Fruit fly (Drosophila melanogaster) whole organism, wandering third instar larva: ENCODE data around the gene cyr.

Experiments used
- Abd-B ChIP-seq: fragments of >200 bp; optimal IDR thresholded peaks from 2 replicates; lab custom pipeline; 2017; ENCODE audit warnings: missing biosample characterization, missing genetic modification characterization
- CG32264 ChIP-seq: fragments of 200-800 bp; sonication (Bioruptor generic); optimal IDR thresholded peaks from 2 replicates; lab custom pipeline; 2016; ENCODE audit warnings: missing biosample characterization, missing genetic modification characterization
- Dfd ChIP-seq: fragments of >200 bp; optimal IDR thresholded peaks from 2 replicates; lab custom pipeline; 2017; ENCODE audit warnings: missing biosample characterization, missing genetic modification characterization
- Dif ChIP-seq: fragments of 200-275, 200-300 bp; sonication (Bioruptor generic); optimal IDR thresholded peaks from 2 replicates; lab custom pipeline; 2018; ENCODE audit warnings: missing biosample characterization, missing genetic modification characterization; ENCODE audit not compliant: partially characterized antibody
- GATAd ChIP-seq: sonication (Bioruptor generic); optimal IDR thresholded peaks from 2 replicates; lab custom pipeline; 2016; ENCODE audit warnings: missing biosample characterization, missing genetic modification characterization
- HLH106 ChIP-seq: fragments of 200-800 bp; optimal IDR thresholded peaks from 3 replicates; lab custom pipeline; 2019; ENCODE audit warnings: missing biosample characterization, mild to moderate bottlenecking, missing genetic modification characterization, moderate library complexity
- Hnf4 ChIP-seq: fragments of 200-800 bp; sonication (Bioruptor generic); optimal IDR thresholded peaks from 2 replicates; lab custom pipeline; 2016; ENCODE audit warnings: missing biosample characterization, mild to moderate bottlenecking, missing genetic modification characterization
- Hr78 ChIP-seq: fragments of >200 bp; optimal IDR thresholded peaks from 2 replicates; lab custom pipeline; 2017; ENCODE audit warnings: missing biosample characterization, missing genetic modification characterization
- Hr83 ChIP-seq: fragments of 200-300 bp; sonication (Bioruptor generic); optimal IDR thresholded peaks from 2 replicates; lab custom pipeline; 2016; ENCODE audit warnings: missing biosample characterization, mild to moderate bottlenecking, missing genetic modification characterization, moderate library complexity; ENCODE audit not compliant: poor library complexity, severe bottlenecking
- Jra ChIP-seq: sonication (Bioruptor generic); optimal IDR thresholded peaks from 2 replicates; lab custom pipeline; 2016; ENCODE audit warnings: missing biosample characterization, missing genetic modification characterization
- Mio ChIP-seq: sonication (Bioruptor generic); optimal IDR thresholded peaks from 2 replicates; lab custom pipeline; 2016; ENCODE audit warnings: missing biosample characterization, missing genetic modification characterization
- Myc ChIP-seq: fragments of >200 bp; optimal IDR thresholded peaks from 2 replicates; lab custom pipeline; 2017
- N ChIP-seq: fragments of >200 bp; optimal IDR thresholded peaks from 2 replicates; lab custom pipeline; 2018; ENCODE audit warnings: missing biosample characterization, missing external identifiers, missing genetic modification characterization
- OdsH ChIP-seq: fragments of 200-800 bp; sonication (Bioruptor generic); optimal IDR thresholded peaks from 2 replicates; lab custom pipeline; 2016; ENCODE audit warnings: missing biosample characterization, mild to moderate bottlenecking, missing genetic modification characterization
- Rel ChIP-seq, 2 experiments: fragments of 200-800 bp; sonication (Bioruptor generic) in 1 of 2; optimal IDR thresholded peaks; 2 replicates in 1 of 2; 3 replicates in 1 of 2; lab custom pipeline; 2016 to 2019; ENCODE audit warnings: mild to moderate bottlenecking in 2 of 2, missing biosample characterization in 2 of 2, missing genetic modification characterization in 2 of 2, moderate library complexity in 1 of 2
- Sp1 ChIP-seq: fragments of 200-800 bp; sonication (Bioruptor generic); optimal IDR thresholded peaks from 3 replicates; lab custom pipeline; 2019; ENCODE audit warnings: missing biosample characterization, mild to moderate bottlenecking, missing genetic modification characterization, moderate library complexity
- Vsx2 ChIP-seq: fragments of 200-300, 225-300 bp; sonication (Bioruptor generic); optimal IDR thresholded peaks from 2 replicates; lab custom pipeline; 2018; ENCODE audit warnings: missing biosample characterization, missing genetic modification characterization; ENCODE audit not compliant: partially characterized antibody
- br ChIP-seq: fragments of 200-800 bp; sonication (Bioruptor generic); optimal IDR thresholded peaks from 2 replicates; lab custom pipeline; 2016; ENCODE audit warnings: missing biosample characterization, missing genetic modification characterization
- brk ChIP-seq: fragments of 200-800 bp; sonication (Bioruptor generic); optimal IDR thresholded peaks from 2 replicates; lab custom pipeline; 2016; ENCODE audit warnings: missing biosample characterization, mild to moderate bottlenecking, missing genetic modification characterization
- dmrt93B ChIP-seq: fragments of 200-800 bp; sonication (Bioruptor generic); optimal IDR thresholded peaks from 2 replicates; lab custom pipeline; 2018; ENCODE audit warnings: missing biosample characterization, mild to moderate bottlenecking, missing genetic modification characterization
- dsf ChIP-seq: sonication (Bioruptor generic); optimal IDR thresholded peaks from 2 replicates; lab custom pipeline; 2016; ENCODE audit warnings: missing biosample characterization, missing genetic modification characterization, borderline replicate concordance
- ey ChIP-seq: fragments of 200-800 bp; sonication (Bioruptor generic); optimal IDR thresholded peaks from 2 replicates; lab custom pipeline; 2016; ENCODE audit warnings: missing biosample characterization, missing genetic modification characterization
- foxo ChIP-seq, 2 experiments: fragments of 200-800 bp; sonication (Bioruptor generic); optimal IDR thresholded peaks; 2 replicates in 1 of 2; 3 replicates in 1 of 2; lab custom pipeline; 2016 to 2017; ENCODE audit warnings: missing biosample characterization in 2 of 2, missing genetic modification characterization in 2 of 2
- fru ChIP-seq: fragments of 200-800 bp; sonication (Bioruptor generic); optimal IDR thresholded peaks from 3 replicates; lab custom pipeline; 2016; ENCODE audit warnings: missing biosample characterization, mild to moderate bottlenecking, missing genetic modification characterization
- h ChIP-seq: fragments of 200-800 bp; sonication (Bioruptor generic); optimal IDR thresholded peaks from 3 replicates; lab custom pipeline; 2016; ENCODE audit warnings: missing biosample characterization, mild to moderate bottlenecking, missing genetic modification characterization
- jim ChIP-seq: fragments of 175-275, 200-325 bp; sonication (Bioruptor generic); optimal IDR thresholded peaks from 2 replicates; lab custom pipeline; 2016; ENCODE audit warnings: missing biosample characterization, mild to moderate bottlenecking, missing genetic modification characterization
- lola ChIP-seq: fragments of >200 bp; optimal IDR thresholded peaks from 2 replicates; lab custom pipeline; 2017; ENCODE audit warnings: missing biosample characterization, missing genetic modification characterization
- pan ChIP-seq: fragments of >200 bp; optimal IDR thresholded peaks from 2 replicates; lab custom pipeline; 2017
- psq ChIP-seq: fragments of 200-800 bp; sonication (Bioruptor generic); optimal IDR thresholded peaks from 3 replicates; lab custom pipeline; 2017; ENCODE audit warnings: missing biosample characterization, mild to moderate bottlenecking, missing genetic modification characterization, moderate library complexity
- rgr ChIP-seq: fragments of 200-800 bp; sonication (Bioruptor generic); optimal IDR thresholded peaks from 3 replicates; lab custom pipeline; 2016; ENCODE audit warnings: missing biosample characterization, mild to moderate bottlenecking, missing genetic modification characterization
- sage ChIP-seq: fragments of 200-800 bp; sonication (Bioruptor generic); optimal IDR thresholded peaks from 2 replicates; lab custom pipeline; 2016; ENCODE audit warnings: missing biosample characterization, mild to moderate bottlenecking, missing genetic modification characterization
- tai ChIP-seq: sonication (Bioruptor generic); optimal IDR thresholded peaks from 2 replicates; lab custom pipeline; 2016; ENCODE audit warnings: missing biosample characterization, missing genetic modification characterization
- usp ChIP-seq: fragments of >200 bp; optimal IDR thresholded peaks from 2 replicates; lab custom pipeline; 2017; ENCODE audit warnings: missing biosample characterization, missing genetic modification characterization
- woc ChIP-seq: sonication (Bioruptor generic); optimal IDR thresholded peaks from 2 replicates; lab custom pipeline; 2016; ENCODE audit warnings: missing biosample characterization, mild to moderate bottlenecking, missing genetic modification characterization

The cyr gene

dm6 chrX:8152718-8153117 is 17.2 kb upstream of the cyr start, which contains the start of gene CG18262:
Gene CG18262, plus strand, starts transcription at chrX:8152948.
- TF ChIP-seq HLH106 (tag; lab: Kevin White, UChicago) (no peak), Dif (GFP tag; lab: Kevin White, UChicago) (no peak), Sp1 (GFP tag; lab: Kevin White, UChicago) (no peak), Rel (GFP tag; optimal IDR thresholded peaks at IDR 0.05; lab: Kevin White, UChicago) (no peak), Rel (tag; optimal IDR thresholded peaks at IDR 0.05; lab: Kevin White, UChicago) (peak; percentile 72), CG32264 (GFP tag; lab: Kevin White, UChicago) (no peak), GATAd (GFP tag; lab: Kevin White, UChicago) (peak; percentile 5), psq (no peak), h (no peak), fru (GFP tag; lab: Kevin White, UChicago) (no peak), dmrt93B (GFP tag; lab: Kevin White, UChicago) (no peak), Mio (GFP tag; lab: Kevin White, UChicago) (no peak), tai (no peak), Myc (lab: Kevin White, UChicago) (no peak), jim (no peak), brk (GFP tag; lab: Kevin White, UChicago) (no peak), foxo (GFP tag; optimal IDR thresholded peaks at IDR 0.05; lab: Kevin White, UChicago) (no peak)

dm6 chrX:8152077-8152476 is 16.6 kb upstream of the cyr start, which contains the start of gene Gbeta5:
Gene Gbeta5, minus strand, starts transcription at chrX:8152275.
- TF ChIP-seq Abd-B (no peak), Jra (no peak), rgr (GFP tag; lab: Kevin White, UChicago) (no peak), N (GFP tag; lab: Kevin White, UChicago) (no peak), dsf (no peak), usp (GFP tag; lab: Kevin White, UChicago) (no peak), br (no peak)
- TF ChIP-seq, all 38 proteins: peak for 0

- TF ChIP-seq jim (no peak), Myc (lab: Kevin White, UChicago) (peak; percentile 4)
Observed at dm6 chrX:8148556-8148955, 13.0 kb upstream of the cyr start, which contains the start of gene CG10959. Gene CG10959, plus strand, starts transcription at chrX:8148783.

- no peak for TF ChIP-seq Sp1 (GFP tag; lab: Kevin White, UChicago)
- TF ChIP-seq Hr78 (GFP tag; lab: Kevin White, UChicago): no peak
- TF ChIP-seq Hnf4 (GFP tag; lab: Kevin White, UChicago): no peak
- TF ChIP-seq Dfd (GFP tag; lab: Kevin White, UChicago): no peak
- TF ChIP-seq h: no peak
- no peak for TF ChIP-seq dmrt93B (GFP tag; lab: Kevin White, UChicago)
- TF ChIP-seq Mio (GFP tag; lab: Kevin White, UChicago): no peak
- no peak for TF ChIP-seq lola
- no peak for TF ChIP-seq OdsH (GFP tag; lab: Kevin White, UChicago)
- TF ChIP-seq Hr83: no peak
- TF ChIP-seq Myc (lab: Kevin White, UChicago): no peak
- TF ChIP-seq rgr (GFP tag; lab: Kevin White, UChicago): no peak
- no peak for TF ChIP-seq tai
- no peak for TF ChIP-seq sage
- TF ChIP-seq Jra: no peak
- no peak for TF ChIP-seq CG32264 (GFP tag; lab: Kevin White, UChicago)
- TF ChIP-seq br: no peak
- no peak for TF ChIP-seq pan (lab: Kevin White, UChicago)
Observed at dm6 chrX:8147649-8148048, 12.1 kb upstream of the cyr start, which contains the start of gene CG15336. Gene CG15336, plus strand, starts transcription at chrX:8147949.

dm6 chrX:8145501-8146157 is 10.1 kb upstream of the cyr start, which contains the start of the genes alpha-PheRS and CG2129:
Gene alpha-PheRS, minus strand, starts transcription at chrX:8145602.
Gene CG2129, plus strand, starts transcription at chrX:8145839.
- TF ChIP-seq psq: peak; percentile 31
- TF ChIP-seq lola: no peak
- no peak for TF ChIP-seq rgr (GFP tag; lab: Kevin White, UChicago)
- TF ChIP-seq Vsx2 (GFP tag; lab: Kevin White, UChicago): no peak
- no peak for TF ChIP-seq OdsH (GFP tag; lab: Kevin White, UChicago)
- TF ChIP-seq Jra: no peak
- no peak for TF ChIP-seq Rel (GFP tag; optimal IDR thresholded peaks at IDR 0.05; lab: Kevin White, UChicago)
- peak; percentile 52 for TF ChIP-seq Rel (tag; optimal IDR thresholded peaks at IDR 0.05; lab: Kevin White, UChicago)
- TF ChIP-seq Sp1 (GFP tag; lab: Kevin White, UChicago): peak; percentile 45
- TF ChIP-seq HLH106 (tag; lab: Kevin White, UChicago): peak; percentile 65
- TF ChIP-seq h: peak; percentile 41
- TF ChIP-seq pan (lab: Kevin White, UChicago): no peak
- TF ChIP-seq Dfd (GFP tag; lab: Kevin White, UChicago): no peak
- peak; percentile 6 for TF ChIP-seq ey (GFP tag; lab: Kevin White, UChicago)
- peak; percentile 92 for TF ChIP-seq Myc (lab: Kevin White, UChicago)
- TF ChIP-seq woc (GFP tag; lab: Kevin White, UChicago): peak; percentile 77
